Worm (Caenorhabditis elegans) whole organism, young adult: ENCODE results near the gene T19B10.12.

Experiments
- aptf-3 ChIP-seq: fragments of 200-800 bp; sonication (Bioruptor generic); IDR thresholded peaks from 2 replicates; pipeline ENCODE4 v1.3.6; 2022; ENCODE audit warnings: missing genetic modification characterization, missing compliant biosample characterization
- egrh-3 ChIP-seq: fragments of 200-800 bp; sonication (Bioruptor generic); IDR thresholded peaks from 2 replicates; pipeline ENCODE4 v1.3.6; 2022; ENCODE audit warnings: missing genetic modification reagents, missing genetic modification characterization, missing compliant biosample characterization

ce11 chrV:11214569-11214968, 36.3 kb upstream of the T19B10.12 start:
- TF ChIP-seq egrh-3 (GFP tag; lab: Robert Waterston, UW) (no peak), aptf-3 (no peak)
